Fruit fly (Drosophila melanogaster): Measurements from ENCODE around the gene AMPKalpha.

The AMPKalpha gene

DNA sequence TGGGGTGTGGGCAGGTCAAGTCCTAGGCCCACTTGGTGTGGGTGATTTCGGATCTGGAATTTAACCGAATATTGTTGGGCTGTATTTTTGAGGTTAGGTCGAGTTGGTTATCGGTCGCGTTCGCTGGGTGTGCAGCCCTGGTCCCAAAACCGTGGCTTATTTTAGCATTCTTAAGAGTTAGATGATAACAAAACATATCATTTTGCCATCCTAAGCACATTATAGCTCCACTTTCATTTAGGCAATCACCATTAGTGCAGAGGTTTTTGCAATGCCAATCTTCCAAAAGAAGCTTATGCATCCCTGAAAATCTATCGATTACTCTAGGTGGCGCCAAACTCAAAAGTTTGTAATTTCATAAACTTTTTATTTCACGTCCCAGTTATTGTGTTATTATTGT is 26.1 kb upstream of the AMPKalpha start, which contains the start of gene MTPAP (continued):
- TF ChIP-seq stc (GFP tag; IDR thresholded peaks at IDR 0.05) (no peak), Dek (tag; optimal IDR thresholded peaks at IDR 0.05) (no peak), CG15479 (GFP tag; optimal IDR thresholded peaks at IDR 0.05) (no peak), Hr39 (optimal IDR thresholded peaks at IDR 0.05) (no peak), HLH4C (GFP tag; IDR thresholded peaks at IDR 0.05; ENCODE audit: partially characterized antibody) (peak; percentile 79), CG13424 (tag; optimal IDR thresholded peaks at IDR 0.05) (peak; percentile 6), CG17802 (tag; optimal IDR thresholded peaks at IDR 0.05) (no peak), Oaz (GFP tag; IDR thresholded peaks at IDR 0.05) (no peak), CG12744 (GFP tag; optimal IDR thresholded peaks at IDR 0.05) (no peak), sd (tag; optimal IDR thresholded peaks at IDR 0.05) (no peak), CG7372 (GFP tag; IDR thresholded peaks at IDR 0.05) (no peak), maf-S (GFP tag; optimal IDR thresholded peaks at IDR 0.05) (no peak), Mad (GFP tag; optimal IDR thresholded peaks at IDR 0.05) (no peak), ATbp (GFP tag; optimal IDR thresholded peaks at IDR 0.05) (no peak), pan (optimal IDR thresholded peaks at IDR 0.05) (no peak), pan (GFP tag; optimal IDR thresholded peaks at IDR 0.05 in 1 of 2, IDR thresholded peaks at IDR 0.05 in 1 of 2) (no peak), CG9437 (GFP tag; optimal IDR thresholded peaks at IDR 0.05) (no peak), Sry-β (GFP tag; optimal IDR thresholded peaks at IDR 0.05) (no peak), TFAM (GFP tag; optimal IDR thresholded peaks at IDR 0.05) (no peak), CG3838 (GFP tag; optimal IDR thresholded peaks at IDR 0.05) (no peak), CG13296 (GFP tag; optimal IDR thresholded peaks at IDR 0.05) (no peak), her (GFP tag; optimal IDR thresholded peaks at IDR 0.05) (peak; percentile 14), gt (GFP tag; IDR thresholded peaks at IDR 0.05) (no peak), Blimp-1 (GFP tag; optimal IDR thresholded peaks at IDR 0.05) (no peak), Nf-YA (GFP tag; IDR thresholded peaks at IDR 0.05) (no peak), D19A (tag; optimal IDR thresholded peaks at IDR 0.05) (no peak), CG18011 (GFP tag; optimal IDR thresholded peaks at IDR 0.05) (no peak), gce (GFP tag; IDR thresholded peaks at IDR 0.05) (no peak), seq (GFP tag; IDR thresholded peaks at IDR 0.05) (no peak), chif (GFP tag; optimal IDR thresholded peaks at IDR 0.05) (peak in 1 of 2 experiments; percentile 3), Fer3 (tag; optimal IDR thresholded peaks at IDR 0.05) (no peak), CG7987 (GFP tag; optimal IDR thresholded peaks at IDR 0.05) (no peak), knrl (GFP tag; IDR thresholded peaks at IDR 0.05; ENCODE audit: partially characterized antibody) (peak; percentile 69), shn (GFP tag; optimal IDR thresholded peaks at IDR 0.05) (no peak), Opbp (GFP tag; IDR thresholded peaks at IDR 0.05; ENCODE audit: partially characterized antibody) (peak; percentile 61; the same call in 1 of the 3 replicates), CG2889 (GFP tag; IDR thresholded peaks at IDR 0.05) (no peak), CG6175 (GFP tag; IDR thresholded peaks at IDR 0.05) (no peak), CG5953 (GFP tag; IDR thresholded peaks at IDR 0.05) (no peak), CG11560 (tag; IDR thresholded peaks at IDR 0.05) (peak; percentile 53; the same call in 1 of the 3 replicates), CG15601 (tag; optimal IDR thresholded peaks at IDR 0.05) (no peak), dmrt11E (tag; optimal IDR thresholded peaks at IDR 0.05) (peak; percentile 10), CG7786 (GFP tag; optimal IDR thresholded peaks at IDR 0.05) (no peak), NC2α (GFP tag; optimal IDR thresholded peaks at IDR 0.05) (no peak), salm (tag; optimal IDR thresholded peaks at IDR 0.05) (no peak), bigmax (GFP tag; optimal IDR thresholded peaks at IDR 0.05) (peak; percentile 99), Ets97D (GFP tag; optimal IDR thresholded peaks at IDR 0.05) (peak; percentile 1), CG13624 (GFP tag; optimal IDR thresholded peaks at IDR 0.05) (no peak), CG34224 (GFP tag; IDR thresholded peaks at IDR 0.05; ENCODE audit: partially characterized antibody) (peak; percentile 65; the same call in 2 of the 3 replicates), Optix (GFP tag; IDR thresholded peaks at IDR 0.05) (no peak), lola (GFP tag; optimal IDR thresholded peaks at IDR 0.05) (peak in 1 of 3 experiments; percentile 4), Myb (GFP tag; optimal IDR thresholded peaks at IDR 0.05) (peak; percentile 69), chn (GFP tag; optimal IDR thresholded peaks at IDR 0.05) (no peak)

Measured in whole organism, embryonic.